Fruit fly (Drosophila melanogaster) whole organism, pupa: ENCODE results near the gene Karl.
A peak's percentile ranks its signal among the peaks of the same experiment; 100 is the strongest.

Experiments
- CG14655 ChIP-seq: fragments of 200-800 bp; sonication (Bioruptor generic); optimal IDR thresholded peaks from 3 replicates; lab custom pipeline; 2017; ENCODE audit warnings: mild to moderate bottlenecking, missing biosample characterization, missing genetic modification reagents, missing genetic modification characterization
- EcR ChIP-seq: fragments of 200-800 bp; sonication (Bioruptor generic); optimal IDR thresholded peaks from 3 replicates; lab custom pipeline; 2019; ENCODE audit warnings: missing biosample characterization, missing genetic modification characterization, mild to moderate bottlenecking, moderate library complexity, missing genetic modification reagents
- rn ChIP-seq: fragments of 200-800 bp; sonication (Bioruptor generic); IDR thresholded peaks from 2 replicates; pipeline ENCODE4 v1.3.6; 2022; ENCODE audit warnings: missing biosample characterization, missing genetic modification characterization

DNA sequence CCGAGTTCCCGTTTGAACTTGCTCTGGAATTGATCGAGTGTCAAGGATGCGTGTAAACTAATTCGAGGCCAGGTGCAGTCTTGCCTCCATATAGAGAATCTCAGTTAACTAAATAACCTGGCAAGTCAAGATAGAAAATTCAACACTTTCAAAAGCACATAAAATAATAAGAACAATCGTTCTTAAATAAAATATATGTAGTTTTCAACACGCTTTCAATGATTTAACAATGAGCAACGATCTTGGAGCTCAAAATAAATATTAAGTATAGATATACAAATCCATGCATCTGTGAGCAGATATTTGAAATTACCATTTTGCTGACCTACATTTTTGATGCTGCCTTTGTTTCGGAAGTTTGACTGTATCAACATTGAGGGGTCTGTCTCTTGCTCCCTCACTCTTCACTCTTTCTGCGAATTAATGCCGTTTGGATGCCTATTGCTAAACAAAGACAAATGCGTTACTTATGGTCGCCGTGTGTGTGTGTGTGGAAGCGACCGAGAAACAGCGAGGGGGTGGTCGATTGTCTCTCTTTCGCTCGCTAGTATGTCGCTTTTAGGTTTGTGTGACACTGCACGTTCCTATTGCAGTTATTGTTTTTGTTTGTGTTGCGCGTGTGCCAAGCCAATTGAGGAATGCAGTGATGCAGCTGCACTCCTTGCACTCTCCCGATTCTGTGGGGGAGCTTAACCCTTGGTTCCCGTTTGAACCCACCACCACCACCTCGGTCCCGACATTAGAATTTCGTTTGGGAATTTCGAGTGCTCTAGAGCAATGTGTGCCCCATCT, 33.3 kb downstream of the Karl start:
- TF ChIP-seq rn (GFP tag; lab: Robert Waterston, UW) (0 out of 2 replicates have a peak, but pooled peaks have one; percentile 28), EcR (GFP tag; lab: Kevin White, UChicago) (no peak), CG14655 (peak; percentile 86)
